Fruit fly (Drosophila melanogaster) whole organism, prepupa: Measurements from ENCODE around the gene CG44037.

ENCODE experiments used
- Blimp-1 ChIP-seq: fragments of 200-800 bp; sonication (Bioruptor generic); optimal IDR thresholded peaks from 3 replicates; lab custom pipeline; 2017; ENCODE audit warnings: missing biosample characterization, missing genetic modification characterization, mild to moderate bottlenecking, moderate library complexity, missing genetic modification reagents
- CG10631 ChIP-seq: fragments of 200-800 bp; sonication (Bioruptor generic); optimal IDR thresholded peaks from 2 replicates; lab custom pipeline; 2016; ENCODE audit warnings: missing biosample characterization, missing genetic modification characterization
- CG10669 ChIP-seq: fragments of 200-800 bp; sonication (Bioruptor generic); optimal IDR thresholded peaks from 3 replicates; lab custom pipeline; 2018; ENCODE audit warnings: missing biosample characterization, mild to moderate bottlenecking, missing genetic modification characterization, moderate library complexity
- CG11294 ChIP-seq: fragments of 200-800 bp; sonication (Bioruptor generic); IDR thresholded peaks from 2 replicates; pipeline ENCODE4 v1.3.6; 2022; ENCODE audit warnings: missing biosample characterization, missing genetic modification characterization
- CG11762 ChIP-seq: fragments of 200-800 bp; sonication (Bioruptor generic); optimal IDR thresholded peaks from 3 replicates; lab custom pipeline; 2016; ENCODE audit warnings: missing biosample characterization, missing genetic modification characterization; ENCODE audit not compliant: insufficient read depth
- CG11902 ChIP-seq: fragments of 200-800 bp; sonication (Bioruptor generic); optimal IDR thresholded peaks from 3 replicates; lab custom pipeline; 2016; ENCODE audit warnings: missing biosample characterization, missing genetic modification characterization
- CG15336 ChIP-seq: fragments of 200-800 bp; sonication (Bioruptor generic); IDR thresholded peaks from 2 replicates; pipeline ENCODE4 v1.3.6; 2022; ENCODE audit warnings: missing biosample characterization, missing genetic modification characterization
- CG16779 ChIP-seq: fragments of 200-800 bp; sonication (Bioruptor generic); optimal IDR thresholded peaks from 3 replicates; lab custom pipeline; 2017; ENCODE audit warnings: missing biosample characterization, mild to moderate bottlenecking, missing genetic modification characterization
- CG6163 ChIP-seq: fragments of 200-800 bp; sonication (Bioruptor generic); IDR thresholded peaks from 3 replicates; pipeline ENCODE4 v1.3.6; 2022; ENCODE audit warnings: missing biosample characterization, missing genetic modification characterization
- CG6276 ChIP-seq: fragments of 200-800 bp; sonication (Bioruptor generic); optimal IDR thresholded peaks from 2 replicates; lab custom pipeline; 2017; ENCODE audit warnings: missing biosample characterization, mild to moderate bottlenecking, missing genetic modification characterization
- CG6792 ChIP-seq: fragments of 200-800 bp; sonication (Bioruptor generic); optimal IDR thresholded peaks from 3 replicates; lab custom pipeline; 2016; ENCODE audit warnings: missing biosample characterization, missing genetic modification characterization
- CG6854 ChIP-seq: fragments of 200-800 bp; sonication (Bioruptor generic); optimal IDR thresholded peaks from 2 replicates; lab custom pipeline; 2017; ENCODE audit warnings: missing biosample characterization, mild to moderate bottlenecking, missing genetic modification characterization
- CG7368 ChIP-seq: fragments of 200-800 bp; sonication (Bioruptor generic); optimal IDR thresholded peaks from 3 replicates; lab custom pipeline; 2016; ENCODE audit warnings: missing biosample characterization, missing genetic modification characterization
- CG8319 ChIP-seq: fragments of 200-800 bp; sonication (Bioruptor generic); optimal IDR thresholded peaks from 3 replicates; lab custom pipeline; 2016; ENCODE audit warnings: missing biosample characterization, missing genetic modification characterization
- CG8632 ChIP-seq: fragments of 200-800 bp; sonication (Bioruptor generic); optimal IDR thresholded peaks from 3 replicates; lab custom pipeline; 2016; ENCODE audit warnings: missing biosample characterization, missing genetic modification characterization
- CG9139 ChIP-seq: fragments of 200-800 bp; sonication (Bioruptor generic); optimal IDR thresholded peaks from 3 replicates; lab custom pipeline; 2017; ENCODE audit warnings: missing biosample characterization, mild to moderate bottlenecking, missing genetic modification characterization
- Eip78C ChIP-seq: fragments of 200-800 bp; sonication (Bioruptor generic); peaks from one replicate; lab custom pipeline; 2016; ENCODE audit warnings: missing biosample characterization, missing genetic modification characterization
- Ets21C ChIP-seq: fragments of 200-800 bp; sonication (Bioruptor generic); optimal IDR thresholded peaks from 3 replicates; lab custom pipeline; 2016; ENCODE audit warnings: missing biosample characterization, missing genetic modification characterization
- Gug ChIP-seq: fragments of 200-800 bp; sonication (Bioruptor generic); IDR thresholded peaks from 2 replicates; pipeline ENCODE4 v1.3.6; 2022; ENCODE audit warnings: missing biosample characterization, missing genetic modification characterization
- Lpt ChIP-seq: fragments of 200-800 bp; sonication (Bioruptor generic); optimal IDR thresholded peaks from 3 replicates; lab custom pipeline; 2016; ENCODE audit warnings: missing biosample characterization, missing genetic modification characterization
- Met ChIP-seq: fragments of 200-800 bp; sonication (Bioruptor generic); optimal IDR thresholded peaks from 3 replicates; lab custom pipeline; 2016; ENCODE audit warnings: missing biosample characterization, missing genetic modification characterization
- OdsH ChIP-seq: fragments of 200-800 bp; sonication (Bioruptor generic); optimal IDR thresholded peaks from 3 replicates; lab custom pipeline; 2016; ENCODE audit warnings: missing biosample characterization, missing genetic modification characterization
- Smox ChIP-seq: fragments of 200-800 bp; sonication (Bioruptor generic); optimal IDR thresholded peaks from 3 replicates; lab custom pipeline; 2016; ENCODE audit warnings: missing biosample characterization, missing genetic modification characterization
- Sox102F ChIP-seq: fragments of 200-800 bp; sonication (Bioruptor generic); optimal IDR thresholded peaks from 2 replicates; lab custom pipeline; 2016; ENCODE audit warnings: missing biosample characterization, mild to moderate bottlenecking, missing genetic modification characterization
- Sox14 ChIP-seq: fragments of 200-800 bp; sonication (Bioruptor generic); optimal IDR thresholded peaks from 3 replicates; lab custom pipeline; 2016; ENCODE audit warnings: missing biosample characterization, missing genetic modification characterization
- achi ChIP-seq: fragments of 200-800 bp; sonication (Bioruptor generic); optimal IDR thresholded peaks from 3 replicates; lab custom pipeline; 2016; ENCODE audit warnings: missing biosample characterization, missing genetic modification characterization
- acj6 ChIP-seq: fragments of 200-800 bp; sonication (Bioruptor generic); optimal IDR thresholded peaks from 3 replicates; lab custom pipeline; 2016; ENCODE audit warnings: missing biosample characterization, missing genetic modification characterization
- cyc ChIP-seq: fragments of 200-800 bp; sonication (Bioruptor generic); optimal IDR thresholded peaks from 3 replicates; lab custom pipeline; 2016; ENCODE audit warnings: missing biosample characterization, missing genetic modification characterization
- dac ChIP-seq: fragments of 200-800 bp; sonication (Bioruptor generic); optimal IDR thresholded peaks from 2 replicates; lab custom pipeline; 2017; ENCODE audit warnings: missing biosample characterization, mild to moderate bottlenecking, missing genetic modification characterization
- dsx ChIP-seq: fragments of 200-800 bp; optimal IDR thresholded peaks from 3 replicates; lab custom pipeline; 2019; ENCODE audit warnings: missing biosample characterization, mild to moderate bottlenecking, missing genetic modification characterization, moderate library complexity; ENCODE audit not compliant: poor library complexity, severe bottlenecking
- eg ChIP-seq: fragments of 200-800 bp; sonication (Bioruptor generic); IDR thresholded peaks from 3 replicates; pipeline ENCODE4 v1.3.6; 2022; ENCODE audit warnings: missing biosample characterization, missing genetic modification characterization
- fd59A ChIP-seq: fragments of 200-800 bp; sonication (Bioruptor generic); optimal IDR thresholded peaks from 2 replicates; lab custom pipeline; 2017; ENCODE audit warnings: missing biosample characterization, mild to moderate bottlenecking, missing genetic modification characterization, missing genetic modification reagents
- fd85E ChIP-seq: fragments of 200-800 bp; sonication (Bioruptor generic); optimal IDR thresholded peaks from 3 replicates; lab custom pipeline; 2016; ENCODE audit warnings: missing biosample characterization, missing genetic modification characterization
- fkh ChIP-seq: fragments of 200-800 bp; sonication (Bioruptor generic); optimal IDR thresholded peaks from 3 replicates; lab custom pipeline; 2017; ENCODE audit warnings: missing biosample characterization, mild to moderate bottlenecking, missing genetic modification characterization, moderate library complexity
- net ChIP-seq: fragments of 200-800 bp; sonication (Bioruptor generic); optimal IDR thresholded peaks from 3 replicates; lab custom pipeline; 2016; ENCODE audit warnings: missing biosample characterization, missing genetic modification characterization
- spab ChIP-seq: fragments of 200-800 bp; sonication (Bioruptor generic); optimal IDR thresholded peaks from 2 replicates; lab custom pipeline; 2017; ENCODE audit warnings: missing biosample characterization, mild to moderate bottlenecking, missing genetic modification characterization, missing genetic modification reagents
- ss ChIP-seq, 2 experiments: fragments of 200-800 bp; sonication (Bioruptor generic); optimal IDR thresholded peaks; 2 replicates in 1 of 2; 3 replicates in 1 of 2; lab custom pipeline; 2017 to 2018; ENCODE audit warnings: mild to moderate bottlenecking in 2 of 2, missing biosample characterization in 2 of 2, missing genetic modification characterization in 2 of 2, moderate library complexity in 1 of 2
- svp ChIP-seq: fragments of 200-800 bp; sonication (Bioruptor generic); peaks from one replicate; lab custom pipeline; 2016; ENCODE audit warnings: missing biosample characterization, missing genetic modification characterization
- topi ChIP-seq: fragments of 200-800 bp; sonication (Bioruptor generic); optimal IDR thresholded peaks from 3 replicates; lab custom pipeline; 2016; ENCODE audit warnings: missing biosample characterization, missing genetic modification characterization
- vri ChIP-seq: fragments of 200-800 bp; sonication (Bioruptor generic); optimal IDR thresholded peaks from 3 replicates; lab custom pipeline; 2016; ENCODE audit warnings: missing biosample characterization, mild to moderate bottlenecking, missing genetic modification characterization

The CG44037 gene

dm6 chr3R:12258437-12258836, at the start of gene CG44037, which contains the start of gene svp:
CG44037 (plus strand) TSS chr3R:12258737.
svp (plus strand) TSS chr3R:12258737.
- TF ChIP-seq svp: no peak
- TF ChIP-seq dsx (GFP tag; lab: Kevin White, UChicago): no peak

dm6 chr3R:12210260-12210659, 48.3 kb upstream of the CG44037 start, which contains the start of gene CG4830:
CG4830 (minus strand) TSS chr3R:12210360.
- TF ChIP-seq svp (peak; percentile 41), vri (GFP tag; lab: Kevin White, UChicago) (no peak)

- TF ChIP-seq Eip78C (GFP tag; lab: Kevin White, UChicago): no peak
- TF ChIP-seq Sox14: no peak
- no peak for TF ChIP-seq Gug
- no peak for TF ChIP-seq CG7368 (GFP tag; lab: Kevin White, UChicago)
- TF ChIP-seq CG6792 (GFP tag; lab: Kevin White, UChicago): no peak
Measured at dm6 chr3R:12211552-12211951, 47.0 kb upstream of the CG44037 start.

- TF ChIP-seq CG8632 (GFP tag; lab: Kevin White, UChicago): no peak
- no peak for TF ChIP-seq net
- TF ChIP-seq CG11762: no peak
- TF ChIP-seq CG8319 (GFP tag; lab: Kevin White, UChicago): no peak
- no peak for TF ChIP-seq CG10631
- no peak for TF ChIP-seq Gug
Measured at dm6 chr3R:12214201-12214600, 44.3 kb upstream of the CG44037 start, which contains the start of gene CG14742. CG14742 (plus strand) TSS chr3R:12214501.

- TF ChIP-seq CG6163: no peak
- TF ChIP-seq svp: peak; percentile 13
- no peak for TF ChIP-seq spab (GFP tag; lab: Kevin White, UChicago)
Measured at dm6 chr3R:12219497-12219896, 39.0 kb upstream of the CG44037 start, which contains the start of gene Cog1. Cog1 (minus strand) TSS chr3R:12219686.

- TF ChIP-seq Met (GFP tag; lab: Kevin White, UChicago): peak; percentile 90
- TF ChIP-seq eg (GFP tag; lab: Robert Waterston, UW): peak; percentile 94
- TF ChIP-seq Gug: peak; percentile 82
- TF ChIP-seq Lpt (GFP tag; lab: Kevin White, UChicago): peak; percentile 82
- TF ChIP-seq CG8319 (GFP tag; lab: Kevin White, UChicago): peak; percentile 75
- TF ChIP-seq CG11762: peak; percentile 77
- TF ChIP-seq fd85E (GFP tag; lab: Kevin White, UChicago): peak; percentile 34
- TF ChIP-seq CG11902: peak; percentile 67
- TF ChIP-seq cyc (GFP tag; lab: Kevin White, UChicago): peak; percentile 85
- TF ChIP-seq fkh (GFP tag; lab: Kevin White, UChicago): no peak
- no peak for TF ChIP-seq CG9139 (GFP tag; lab: Kevin White, UChicago)
- peak; percentile 83 for TF ChIP-seq Ets21C (GFP tag; lab: Kevin White, UChicago)
- peak; percentile 61 for TF ChIP-seq CG16779
- peak; percentile 88 for TF ChIP-seq Sox14
- TF ChIP-seq dac: peak; percentile 67
- TF ChIP-seq CG11294 (GFP tag; lab: Robert Waterston, UW): peak; percentile 66
- peak in 1 of 2 experiments; percentile 55 for TF ChIP-seq ss (GFP tag; optimal IDR thresholded peaks at IDR 0.05; lab: Kevin White, UChicago)
- TF ChIP-seq Eip78C (GFP tag; lab: Kevin White, UChicago): peak; percentile 97
- peak; percentile 93 for TF ChIP-seq svp
- TF ChIP-seq CG6276 (GFP tag; lab: Kevin White, UChicago): peak; percentile 84
- TF ChIP-seq achi (GFP tag; lab: Kevin White, UChicago): peak; percentile 89
- TF ChIP-seq OdsH (GFP tag; lab: Kevin White, UChicago): peak; percentile 89
- peak; percentile 40 for TF ChIP-seq acj6
- peak; percentile 91 for TF ChIP-seq CG15336
- TF ChIP-seq topi (GFP tag; lab: Kevin White, UChicago): peak; percentile 87
- TF ChIP-seq CG6792 (GFP tag; lab: Kevin White, UChicago): peak; percentile 87
- TF ChIP-seq Blimp-1 (GFP tag; lab: Kevin White, UChicago): peak; percentile 51
- peak; percentile 79 for TF ChIP-seq CG10669 (GFP tag; lab: Kevin White, UChicago)
- peak; percentile 41 for TF ChIP-seq CG6854
- TF ChIP-seq spab (GFP tag; lab: Kevin White, UChicago): no peak
- TF ChIP-seq fd59A (GFP tag; lab: Kevin White, UChicago): peak; percentile 63
- TF ChIP-seq Smox (GFP tag; lab: Kevin White, UChicago): peak; percentile 87
- TF ChIP-seq Sox102F (GFP tag; lab: Kevin White, UChicago): peak; percentile 82
Measured at dm6 chr3R:12221366-12221916, 37.1 kb upstream of the CG44037 start, which contains the start of gene CG4860. CG4860 (minus strand) TSS chr3R:12221464.
